Fruit fly (Drosophila melanogaster) whole organism, prepupa: ENCODE data around the gene CG13243.

ENCODE experiments used
- Blimp-1 ChIP-seq: fragments of 200-800 bp; sonication (Bioruptor generic); optimal IDR thresholded peaks from 3 replicates; lab custom pipeline; 2017; ENCODE audit warnings: missing biosample characterization, missing genetic modification characterization, mild to moderate bottlenecking, moderate library complexity, missing genetic modification reagents
- CG10669 ChIP-seq: fragments of 200-800 bp; sonication (Bioruptor generic); optimal IDR thresholded peaks from 3 replicates; lab custom pipeline; 2018; ENCODE audit warnings: missing biosample characterization, mild to moderate bottlenecking, missing genetic modification characterization, moderate library complexity
- Sox14 ChIP-seq: fragments of 200-800 bp; sonication (Bioruptor generic); optimal IDR thresholded peaks from 3 replicates; lab custom pipeline; 2016; ENCODE audit warnings: missing biosample characterization, missing genetic modification characterization
- acj6 ChIP-seq: fragments of 200-800 bp; sonication (Bioruptor generic); optimal IDR thresholded peaks from 3 replicates; lab custom pipeline; 2016; ENCODE audit warnings: missing biosample characterization, missing genetic modification characterization
- cyc ChIP-seq: fragments of 200-800 bp; sonication (Bioruptor generic); optimal IDR thresholded peaks from 3 replicates; lab custom pipeline; 2016; ENCODE audit warnings: missing biosample characterization, missing genetic modification characterization
- ss ChIP-seq, 2 experiments: fragments of 200-800 bp; sonication (Bioruptor generic); optimal IDR thresholded peaks; 2 replicates in 1 of 2; 3 replicates in 1 of 2; lab custom pipeline; 2017 to 2018; ENCODE audit warnings: mild to moderate bottlenecking in 2 of 2, missing biosample characterization in 2 of 2, missing genetic modification characterization in 2 of 2, moderate library complexity in 1 of 2

DNA sequence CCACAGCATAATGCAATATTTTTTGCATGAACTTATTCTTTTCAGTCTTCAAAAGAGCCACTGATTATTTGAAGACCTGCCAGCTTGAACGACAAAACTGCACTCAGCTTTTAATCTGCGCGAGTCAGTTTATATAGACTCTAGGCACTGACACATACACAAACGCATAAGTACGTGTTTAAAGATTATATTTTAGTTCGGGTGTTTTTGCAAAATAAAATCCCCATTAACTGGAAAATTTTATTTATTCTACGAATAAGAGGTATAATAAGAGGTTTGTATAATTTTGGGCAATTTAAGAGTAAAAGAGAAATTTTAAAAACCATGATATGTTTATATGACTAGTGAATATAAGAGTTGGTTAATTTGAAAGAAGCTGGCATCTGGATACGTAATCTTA lies 41.3 kb downstream of the CG13243 start, which contains the start of gene Tep1:
- TF ChIP-seq Blimp-1 (GFP tag; lab: Kevin White, UChicago) (no peak), ss (GFP tag; optimal IDR thresholded peaks at IDR 0.05; lab: Kevin White, UChicago) (no peak), cyc (GFP tag; lab: Kevin White, UChicago) (no peak), acj6 (GFP tag; lab: Kevin White, UChicago) (no peak), CG10669 (GFP tag; lab: Kevin White, UChicago) (no peak), Sox14 (GFP tag; lab: Kevin White, UChicago) (no peak)
